Worm (Caenorhabditis elegans) whole organism, L1 larva: ENCODE data around the gene din-1.

Experiments used
- Y116A8C.19 ChIP-seq: sonication (generic microtip); optimal IDR thresholded peaks from 2 replicates; lab custom pipeline; 2016; ENCODE audit warnings: missing compliant biosample characterization, missing genetic modification characterization, borderline replicate concordance
- egl-27 ChIP-seq, 2 experiments: fragments of 150-350 bp in 1 of 2; sonication (generic microtip); optimal IDR thresholded peaks; 3 replicates each; lab custom pipeline; 2017 to 2018; ENCODE audit warnings: missing biosample characterization in 2 of 2, missing genetic modification characterization in 2 of 2, missing genetic modification reagents in 2 of 2
- nhr-11 ChIP-seq: fragments of 150-350 bp; optimal IDR thresholded peaks from 2 replicates; lab custom pipeline; 2014; ENCODE audit warnings: missing biosample characterization, missing genetic modification characterization
- nhr-85 ChIP-seq: sonication (generic microtip); peaks from one replicate; lab custom pipeline; 2016; ENCODE audit warnings: missing genetic modification characterization, inconsistent platforms, missing compliant biosample characterization
- zip-4 ChIP-seq: fragments of 200-800 bp; sonication (Bioruptor generic); optimal IDR thresholded peaks from 2 replicates; lab custom pipeline; 2018; ENCODE audit warnings: mild to moderate bottlenecking, missing genetic modification characterization, moderate library complexity, missing compliant biosample characterization

ce11 chrII:11633509-11633908 lies at the start of gene din-1:
- TF ChIP-seq Y116A8C.19 (tag; lab: Kevin White, UChicago) (no peak), zip-4 (no peak), egl-27 (tag; optimal IDR thresholded peaks at IDR 0.05; lab: Kevin White, UChicago) (no peak), nhr-11 (tag; lab: Kevin White, UChicago) (no peak), nhr-85 (tag; lab: Kevin White, UChicago) (no peak)
